Fruit fly (Drosophila melanogaster): ENCODE results near the gene CG15260.
A peak's percentile ranks its signal among the peaks of the same experiment; 100 is the strongest.

The CG15260 gene

DNA sequence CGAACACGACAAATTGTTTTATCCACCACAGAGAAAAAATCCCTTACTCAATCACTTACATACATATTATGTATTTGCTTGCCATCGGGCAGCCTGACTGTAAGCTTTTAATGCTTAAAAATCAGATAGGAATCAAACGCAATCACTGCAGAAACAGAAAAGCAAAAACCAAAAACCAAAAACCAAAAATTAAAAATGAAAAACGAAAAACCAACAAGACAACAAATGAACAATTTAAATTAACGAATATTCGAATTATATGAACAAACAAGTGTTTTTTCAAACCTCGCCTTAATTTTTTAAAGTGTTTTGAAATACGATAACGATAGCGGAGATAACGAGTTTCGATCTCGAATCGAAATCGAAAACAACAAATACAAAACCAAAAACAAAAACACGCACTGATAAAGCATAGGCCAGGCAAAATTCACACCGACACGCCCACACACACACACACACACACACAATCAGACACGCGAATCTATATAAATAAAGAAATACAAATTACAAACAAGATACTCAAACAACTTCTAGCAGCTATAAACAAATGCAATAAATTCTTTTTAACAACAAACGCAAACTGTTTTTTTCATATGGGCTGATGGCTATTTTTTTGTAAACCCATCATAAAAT, 37.7 kb downstream of the CG15260 start (continued):
- TF ChIP-seq CG8478 (optimal IDR thresholded peaks at IDR 0.05) (no peak), Sin3A (optimal IDR thresholded peaks at IDR 0.05) (no peak), CG2116 (GFP tag; optimal IDR thresholded peaks at IDR 0.05) (no peak), CG12744 (GFP tag; optimal IDR thresholded peaks at IDR 0.05) (no peak), CG11093 (GFP tag; IDR thresholded peaks at IDR 0.05) (no peak), mam (GFP tag; optimal IDR thresholded peaks at IDR 0.05) (peak; percentile 42), Oaz (GFP tag; IDR thresholded peaks at IDR 0.05) (peak; percentile 23; the same call in 1 of the 2 replicates), CG8089 (GFP tag; optimal IDR thresholded peaks at IDR 0.05) (peak; percentile 6), fu2 (GFP tag; optimal IDR thresholded peaks at IDR 0.05) (no peak), CG3065 (GFP tag; optimal IDR thresholded peaks at IDR 0.05) (no peak), prd (optimal IDR thresholded peaks at IDR 0.05) (no peak), prd (GFP tag; IDR thresholded peaks at IDR 0.05) (peak; percentile 46; the same call in 1 of the 3 replicates), dpn (GFP tag; optimal IDR thresholded peaks at IDR 0.05) (peak; percentile 43 to 50), CG7556 (GFP tag; optimal IDR thresholded peaks at IDR 0.05) (peak; percentile 45), seq (GFP tag; IDR thresholded peaks at IDR 0.05) (no peak), Doc2 (GFP tag; IDR thresholded peaks at IDR 0.05) (no peak), hkb (optimal IDR thresholded peaks at IDR 0.05) (no peak), hkb (GFP tag; IDR thresholded peaks at IDR 0.05) (peak; percentile 66; the same call in 1 of the 2 replicates), CG18619 (GFP tag; optimal IDR thresholded peaks at IDR 0.05) (no peak), ap (GFP tag; IDR thresholded peaks at IDR 0.05) (no peak), Mes4 (GFP tag; optimal IDR thresholded peaks at IDR 0.05) (no peak), Dll (GFP tag; IDR thresholded peaks at IDR 0.05; ENCODE audit: partially characterized antibody) (no peak), CG7271 (tag; optimal IDR thresholded peaks at IDR 0.05) (no peak), Ravus (GFP tag; IDR thresholded peaks at IDR 0.05) (no peak), CG30431 (GFP tag; optimal IDR thresholded peaks at IDR 0.05) (no peak), Meics (GFP tag; optimal IDR thresholded peaks at IDR 0.05) (peak; percentile 71), CG32532 (GFP tag; IDR thresholded peaks at IDR 0.05) (peak; percentile 62), hth (optimal IDR thresholded peaks at IDR 0.05) (no peak), CG10274 (GFP tag; optimal IDR thresholded peaks at IDR 0.05) (no peak), Jarid2 (GFP tag; optimal IDR thresholded peaks at IDR 0.05) (no peak), Hr78 (GFP tag; optimal IDR thresholded peaks at IDR 0.05) (no peak), Bgb (GFP tag; IDR thresholded peaks at IDR 0.05; ENCODE audit: partially characterized antibody) (no peak), BtbVII (GFP tag; optimal IDR thresholded peaks at IDR 0.05) (no peak), pita (GFP tag; optimal IDR thresholded peaks at IDR 0.05) (no peak), CG16813 (GFP tag; IDR thresholded peaks at IDR 0.05; ENCODE audit: partially characterized antibody) (no peak), gfzf (GFP tag; optimal IDR thresholded peaks at IDR 0.05) (no peak), CG18011 (GFP tag; optimal IDR thresholded peaks at IDR 0.05) (peak; percentile 27), B-H2 (GFP tag; optimal IDR thresholded peaks at IDR 0.05) (no peak), CG15514 (GFP tag; optimal IDR thresholded peaks at IDR 0.05) (peak; percentile 46), yki (optimal IDR thresholded peaks at IDR 0.05) (no peak), Awh (GFP tag; IDR thresholded peaks at IDR 0.05) (no peak), row (GFP tag; IDR thresholded peaks at IDR 0.05) (peak; percentile 79), CG2875 (GFP tag; optimal IDR thresholded peaks at IDR 0.05) (no peak), Nf-YA (GFP tag; IDR thresholded peaks at IDR 0.05) (peak; percentile 41; the same call in 1 of the 2 replicates), Dref (GFP tag; IDR thresholded peaks at IDR 0.05) (no peak), lola (GFP tag; optimal IDR thresholded peaks at IDR 0.05) (no peak), mld (GFP tag; IDR thresholded peaks at IDR 0.05; ENCODE audit: partially characterized antibody) (no peak), Six4 (GFP tag; optimal IDR thresholded peaks at IDR 0.05) (no peak), CG2712 (tag; optimal IDR thresholded peaks at IDR 0.05) (peak; percentile 57), MESR4 (GFP tag; optimal IDR thresholded peaks at IDR 0.05) (no peak), CG8359 (GFP tag; optimal IDR thresholded peaks at IDR 0.05; ENCODE audit: borderline replicate concordance) (no peak), otp (GFP tag; IDR thresholded peaks at IDR 0.05) (no peak)

All from whole organism, embryonic.